Worm (Caenorhabditis elegans) whole organism, L2 larva: ENCODE measurements around the gene Y69A2AR.32.

ENCODE experiments used
- C34F6.9 ChIP-seq: fragments of 150-350 bp; optimal IDR thresholded peaks from 2 replicates; lab custom pipeline; 2014; ENCODE audit warnings: missing biosample characterization, missing genetic modification characterization
- Y55F3AM.14 ChIP-seq: fragments of 200-800 bp; sonication (Bioruptor generic); optimal IDR thresholded peaks from 2 replicates; lab custom pipeline; 2018; ENCODE audit warnings: mild to moderate bottlenecking, missing genetic modification characterization, missing compliant biosample characterization
- ZK546.5 ChIP-seq: sonication (generic microtip); optimal IDR thresholded peaks from 2 replicates; lab custom pipeline; 2017; ENCODE audit warnings: missing biosample characterization, missing genetic modification characterization
- alr-1 ChIP-seq: fragments of 150-350 bp; optimal IDR thresholded peaks from 2 replicates; lab custom pipeline; 2014; ENCODE audit warnings: missing biosample characterization, missing genetic modification characterization
- aly-2 ChIP-seq: fragments of 150-350 bp; optimal IDR thresholded peaks from 2 replicates; lab custom pipeline; 2014; ENCODE audit warnings: missing biosample characterization, missing genetic modification characterization
- ama-1 ChIP-seq: fragments of 150-350 bp; optimal IDR thresholded peaks from 2 replicates; lab custom pipeline; 2018; ENCODE audit warnings: inconsistent platforms
- ceh-16 ChIP-seq: fragments of 150-350 bp; optimal IDR thresholded peaks from 2 replicates; lab custom pipeline; 2014; ENCODE audit warnings: missing biosample characterization, missing genetic modification characterization
- crh-2 ChIP-seq: sonication (generic microtip); optimal IDR thresholded peaks from 2 replicates; lab custom pipeline; 2017; ENCODE audit warnings: missing biosample characterization, missing genetic modification characterization
- dmd-4 ChIP-seq: sonication (generic microtip); optimal IDR thresholded peaks from 2 replicates; lab custom pipeline; 2017; ENCODE audit warnings: missing biosample characterization, missing genetic modification characterization
- elt-1 ChIP-seq: fragments of 150-350 bp; optimal IDR thresholded peaks from 2 replicates; lab custom pipeline; 2014; ENCODE audit warnings: missing biosample characterization, missing genetic modification characterization
- elt-3 ChIP-seq: sonication (generic microtip); optimal IDR thresholded peaks from 2 replicates; lab custom pipeline; 2017; ENCODE audit warnings: missing biosample characterization, missing genetic modification characterization
- fos-1 ChIP-seq: fragments of 150-350 bp; optimal IDR thresholded peaks from 2 replicates; lab custom pipeline; 2014; ENCODE audit warnings: missing biosample characterization, missing genetic modification characterization
- mbf-1 ChIP-seq: sonication (generic microtip); optimal IDR thresholded peaks from 2 replicates; lab custom pipeline; 2017; ENCODE audit warnings: missing biosample characterization, missing genetic modification characterization
- mdl-1 ChIP-seq, 2 experiments: fragments of 150-350 bp in 1 of 2; sonication (generic microtip) in 1 of 2; optimal IDR thresholded peaks; 2 replicates each; lab custom pipeline; 2017; ENCODE audit warnings: missing biosample characterization in 2 of 2, missing genetic modification characterization in 2 of 2
- nhr-11 ChIP-seq: fragments of 150-350 bp; optimal IDR thresholded peaks from 2 replicates; lab custom pipeline; 2014; ENCODE audit warnings: missing biosample characterization, missing genetic modification characterization
- nhr-12 ChIP-seq: fragments of 150-350 bp; optimal IDR thresholded peaks from 2 replicates; lab custom pipeline; 2014; ENCODE audit warnings: missing biosample characterization, missing genetic modification characterization
- nhr-129 ChIP-seq: fragments of 150-350 bp; optimal IDR thresholded peaks from 2 replicates; lab custom pipeline; 2014; ENCODE audit warnings: missing biosample characterization, missing genetic modification characterization
- nhr-23 ChIP-seq: fragments of 150-350 bp; optimal IDR thresholded peaks from 2 replicates; lab custom pipeline; 2014; ENCODE audit warnings: missing biosample characterization, missing genetic modification reagents, missing genetic modification characterization
- nhr-237 ChIP-seq: fragments of 150-350 bp; optimal IDR thresholded peaks from 2 replicates; lab custom pipeline; 2014; ENCODE audit warnings: missing biosample characterization, missing genetic modification characterization
- nhr-25 ChIP-seq: fragments of 150-350 bp; sonication (generic microtip); optimal IDR thresholded peaks from 3 replicates; lab custom pipeline; 2014; ENCODE audit warnings: missing biosample characterization, missing genetic modification characterization
- nhr-6 ChIP-seq: fragments of 150-350 bp; optimal IDR thresholded peaks from 2 replicates; lab custom pipeline; 2014; ENCODE audit warnings: missing biosample characterization, missing genetic modification characterization
- nhr-77 ChIP-seq: fragments of 150-350 bp; optimal IDR thresholded peaks from 2 replicates; lab custom pipeline; 2014; ENCODE audit warnings: missing biosample characterization, missing genetic modification characterization
- peb-1 ChIP-seq: fragments of 150-350 bp; optimal IDR thresholded peaks from 2 replicates; lab custom pipeline; 2014; ENCODE audit warnings: missing biosample characterization, missing genetic modification characterization
- sem-4 ChIP-seq: fragments of 150-350 bp; optimal IDR thresholded peaks from 2 replicates; lab custom pipeline; 2014; ENCODE audit warnings: missing biosample characterization, missing genetic modification reagents, missing genetic modification characterization
- skn-1 ChIP-seq: sonication (generic microtip); optimal IDR thresholded peaks from 2 replicates; lab custom pipeline; 2017; ENCODE audit warnings: missing biosample characterization, missing genetic modification characterization
- sma-3 ChIP-seq: sonication (generic microtip); optimal IDR thresholded peaks from 2 replicates; lab custom pipeline; 2016; ENCODE audit warnings: missing genetic modification reagents, missing genetic modification characterization, missing compliant biosample characterization
- sma-9 ChIP-seq, 2 experiments: fragments of 150-350 bp in 1 of 2; sonication (generic microtip) in 1 of 2; optimal IDR thresholded peaks; 2 replicates each; lab custom pipeline; 2014 to 2016; ENCODE audit warnings: missing genetic modification characterization in 2 of 2, mild to moderate bottlenecking in 1 of 2, missing biosample characterization in 1 of 2, missing compliant biosample characterization in 1 of 2, missing genetic modification reagents in 1 of 2, moderate library complexity in 1 of 2
- snpc-4 ChIP-seq: fragments of 150-350 bp; optimal IDR thresholded peaks from 2 replicates; lab custom pipeline; 2014; ENCODE audit warnings: missing biosample characterization, missing genetic modification characterization
- unc-39 ChIP-seq: fragments of 150-350 bp; optimal IDR thresholded peaks from 2 replicates; lab custom pipeline; 2014; ENCODE audit warnings: missing biosample characterization, missing genetic modification characterization
- unc-62 ChIP-seq: fragments of 150-350 bp; optimal IDR thresholded peaks from 2 replicates; lab custom pipeline; 2014; ENCODE audit warnings: missing biosample characterization, missing genetic modification reagents, missing genetic modification characterization
- zag-1 ChIP-seq: fragments of 150-350 bp; optimal IDR thresholded peaks from 2 replicates; lab custom pipeline; 2014; ENCODE audit warnings: missing biosample characterization, missing genetic modification characterization
- ztf-11 ChIP-seq: sonication (generic microtip); optimal IDR thresholded peaks from 2 replicates; lab custom pipeline; 2017; ENCODE audit warnings: missing biosample characterization, missing genetic modification characterization
- ztf-4 ChIP-seq: fragments of 150-350 bp; optimal IDR thresholded peaks from 2 replicates; lab custom pipeline; 2014; ENCODE audit warnings: missing biosample characterization, missing genetic modification characterization

Y69A2AR.32 gene

ce11 chrIV:2568267-2568666 lies 42.0 kb upstream of the Y69A2AR.32 start, which contains the start of the genes Y69A2AR.25 and Y69A2AR.12:
Y69A2AR.25 (minus strand) TSS chrIV:2568367.
Y69A2AR.12 (plus strand) TSS chrIV:2568614.
- TF ChIP-seq sma-3 (GFP tag; lab: Kevin White, UChicago) (no peak), nhr-11 (tag; lab: Kevin White, UChicago) (no peak), elt-1 (tag; lab: Kevin White, UChicago) (no peak), ztf-4 (tag; lab: Kevin White, UChicago) (no peak), zag-1 (no peak), mbf-1 (tag; lab: Kevin White, UChicago) (no peak), sma-9 (GFP tag; optimal IDR thresholded peaks at IDR 0.05; lab: Kevin White, UChicago) (no peak), sma-9 (tag; optimal IDR thresholded peaks at IDR 0.05; lab: Kevin White, UChicago) (no peak)
- TF ChIP-seq, all 48 proteins: peak for 0

- TF ChIP-seq ztf-11 (tag; lab: Kevin White, UChicago) (no peak), nhr-25 (no peak), ama-1 (lab: Kevin White, UChicago) (no peak), nhr-77 (tag; lab: Kevin White, UChicago) (no peak), mbf-1 (tag; lab: Kevin White, UChicago) (no peak), dmd-4 (tag; lab: Kevin White, UChicago) (no peak), ZK546.5 (tag; lab: Kevin White, UChicago) (no peak), nhr-23 (no peak), sma-9 (GFP tag; optimal IDR thresholded peaks at IDR 0.05; lab: Kevin White, UChicago) (no peak), sma-9 (tag; optimal IDR thresholded peaks at IDR 0.05; lab: Kevin White, UChicago) (no peak), unc-39 (no peak), fos-1 (no peak), elt-3 (tag; lab: Kevin White, UChicago) (no peak), peb-1 (tag; lab: Kevin White, UChicago) (no peak), nhr-129 (tag; lab: Kevin White, UChicago) (no peak), Y55F3AM.14 (GFP tag; lab: Kevin White, UChicago) (no peak), nhr-11 (tag; lab: Kevin White, UChicago) (no peak), nhr-237 (tag; lab: Kevin White, UChicago) (no peak), aly-2 (no peak), alr-1 (tag; lab: Kevin White, UChicago) (no peak)
These were observed 38.1 kb upstream of the Y69A2AR.32 start, which contains the start of gene Y69A2AR.51 for ce11 chrIV:2572107-2572506. Y69A2AR.51 (plus strand) TSS chrIV:2572407.

ce11 chrIV:2573122-2573521 lies 37.1 kb upstream of the Y69A2AR.32 start:
- TF ChIP-seq mdl-1 (tag; optimal IDR thresholded peaks at IDR 0.05; lab: Kevin White, UChicago) (no peak), dmd-4 (tag; lab: Kevin White, UChicago) (no peak), nhr-25 (no peak), ceh-16 (tag; lab: Kevin White, UChicago) (no peak), unc-62 (GFP tag; lab: Kevin White, UChicago) (no peak), nhr-23 (no peak), ZK546.5 (tag; lab: Kevin White, UChicago) (no peak)

- TF ChIP-seq alr-1 (tag; lab: Kevin White, UChicago) (no peak), snpc-4 (tag; lab: Kevin White, UChicago) (no peak), skn-1 (tag; lab: Kevin White, UChicago) (no peak), ztf-4 (tag; lab: Kevin White, UChicago) (no peak), ZK546.5 (tag; lab: Kevin White, UChicago) (no peak), nhr-23 (no peak), sma-3 (GFP tag; lab: Kevin White, UChicago) (no peak), nhr-6 (tag; lab: Kevin White, UChicago) (no peak), nhr-12 (no peak), mdl-1 (tag; optimal IDR thresholded peaks at IDR 0.05; lab: Kevin White, UChicago) (no peak), dmd-4 (tag; lab: Kevin White, UChicago) (no peak)
- TF ChIP-seq, all 48 proteins: peak for 0
These were observed 28.8 kb upstream of the Y69A2AR.32 start, which contains the start of gene nhr-242 for ce11 chrIV:2581483-2581882. nhr-242 (minus strand) TSS chrIV:2581583.

- TF ChIP-seq snpc-4 (tag; lab: Kevin White, UChicago) (no peak), C34F6.9 (tag; lab: Kevin White, UChicago) (no peak), crh-2 (tag; lab: Kevin White, UChicago) (no peak), sem-4 (tag; lab: Kevin White, UChicago) (no peak)
These were observed 12.8 kb upstream of the Y69A2AR.32 start, which contains the start of gene Y69A2AR.47 for ce11 chrIV:2597417-2597816. Y69A2AR.47 (plus strand) TSS chrIV:2597717.
